Worm (Caenorhabditis elegans): ENCODE measurements around the gene gei-1.

DNA sequence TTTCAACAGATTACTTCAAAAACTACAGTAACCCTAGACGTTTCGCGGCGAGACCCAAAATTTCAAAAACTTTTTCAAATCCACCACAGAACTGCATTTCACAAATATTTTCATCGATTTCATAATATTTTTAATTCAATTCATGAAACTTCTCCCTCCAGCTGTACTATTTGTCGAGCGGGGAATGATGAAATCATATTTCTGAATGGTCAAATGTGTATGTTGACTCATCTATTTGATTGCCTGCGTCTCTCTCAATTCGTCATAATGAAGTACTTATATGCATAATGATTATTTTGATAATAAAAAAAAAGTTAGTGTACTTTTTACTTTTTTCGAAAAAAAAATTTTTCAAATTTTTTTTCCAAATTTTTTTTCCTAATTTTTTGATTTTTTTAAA is 38.4 kb upstream of the gei-1 start:
- TF ChIP-seq him-1 (tag; optimal IDR thresholded peaks at IDR 0.05) (no peak), dao-5 (tag; optimal IDR thresholded peaks at IDR 0.05) (no peak)
